Fruit fly (Drosophila melanogaster): ENCODE results near the gene flip.

DNA sequence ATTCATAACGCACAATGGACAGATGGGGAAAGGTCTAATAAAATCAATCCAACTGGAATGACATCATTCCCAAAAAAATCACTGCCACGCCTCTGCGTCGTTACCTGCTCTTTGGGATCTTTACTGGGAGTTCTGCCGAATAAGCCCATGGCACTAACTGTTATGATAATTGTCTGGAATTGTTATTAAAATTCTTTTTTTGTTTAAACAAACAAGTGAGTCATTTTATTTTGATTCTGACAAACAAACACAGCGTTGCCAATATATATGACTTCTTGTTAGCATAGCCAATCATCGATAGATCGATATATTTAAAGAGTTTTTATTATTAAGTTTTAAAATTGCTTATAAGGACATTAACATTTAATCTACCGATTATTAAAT lies 32.9 kb upstream of the flip start, which contains the start of gene Vps24:
- TF ChIP-seq CG8478 (optimal IDR thresholded peaks at IDR 0.05) = no peak
- no peak for TF ChIP-seq CTCF (optimal IDR thresholded peaks at IDR 0.05)
